Worm (Caenorhabditis elegans) whole organism, L2 larva: ENCODE measurements around the gene ark-1.

ENCODE experiments used
- C34F6.9 ChIP-seq: fragments of 150-350 bp; optimal IDR thresholded peaks from 2 replicates; lab custom pipeline; 2014; ENCODE audit warnings: missing biosample characterization, missing genetic modification characterization
- F13H6.1 ChIP-seq: sonication (generic microtip); optimal IDR thresholded peaks from 2 replicates; lab custom pipeline; 2016; ENCODE audit warnings: missing genetic modification characterization, missing compliant biosample characterization
- R02D3.7 ChIP-seq: fragments of 150-350 bp; optimal IDR thresholded peaks from 2 replicates; lab custom pipeline; 2014; ENCODE audit warnings: missing biosample characterization, missing genetic modification characterization
- Y55F3AM.14 ChIP-seq: fragments of 200-800 bp; sonication (Bioruptor generic); optimal IDR thresholded peaks from 2 replicates; lab custom pipeline; 2018; ENCODE audit warnings: mild to moderate bottlenecking, missing genetic modification characterization, missing compliant biosample characterization
- alr-1 ChIP-seq: fragments of 150-350 bp; optimal IDR thresholded peaks from 2 replicates; lab custom pipeline; 2014; ENCODE audit warnings: missing biosample characterization, missing genetic modification characterization
- blmp-1 ChIP-seq: sonication (generic microtip); optimal IDR thresholded peaks from 2 replicates; lab custom pipeline; 2017; ENCODE audit warnings: missing genetic modification characterization, mild to moderate bottlenecking, missing compliant biosample characterization, antibody characterized with exemption, moderate library complexity; ENCODE audit not compliant: insufficient read depth
- ceh-82 ChIP-seq: fragments of 150-350 bp; optimal IDR thresholded peaks from 2 replicates; lab custom pipeline; 2014; ENCODE audit warnings: missing biosample characterization, missing genetic modification characterization
- crh-2 ChIP-seq: sonication (generic microtip); optimal IDR thresholded peaks from 2 replicates; lab custom pipeline; 2017; ENCODE audit warnings: missing biosample characterization, missing genetic modification characterization
- elt-1 ChIP-seq: fragments of 150-350 bp; optimal IDR thresholded peaks from 2 replicates; lab custom pipeline; 2014; ENCODE audit warnings: missing biosample characterization, missing genetic modification characterization
- fos-1 ChIP-seq: fragments of 150-350 bp; optimal IDR thresholded peaks from 2 replicates; lab custom pipeline; 2014; ENCODE audit warnings: missing biosample characterization, missing genetic modification characterization
- gmeb-1 ChIP-seq: fragments of 150-350 bp; optimal IDR thresholded peaks from 2 replicates; lab custom pipeline; 2014; ENCODE audit warnings: missing biosample characterization, missing genetic modification characterization
- lin-11 ChIP-seq: fragments of 150-350 bp; sonication (generic microtip); optimal IDR thresholded peaks from 2 replicates; lab custom pipeline; 2014; ENCODE audit warnings: missing biosample characterization, missing genetic modification characterization, inconsistent platforms, mixed read lengths
- lin-13 ChIP-seq: fragments of 150-350 bp; optimal IDR thresholded peaks from 2 replicates; lab custom pipeline; 2014; ENCODE audit warnings: missing biosample characterization, missing genetic modification reagents, missing genetic modification characterization
- lin-39 ChIP-seq: fragments of 150-350 bp; optimal IDR thresholded peaks from 2 replicates; lab custom pipeline; 2014; ENCODE audit warnings: missing biosample characterization, missing genetic modification reagents, missing genetic modification characterization
- lsy-2 ChIP-seq, 2 experiments: fragments of 150-350 bp in 1 of 2; sonication (generic microtip) in 1 of 2; optimal IDR thresholded peaks; 2 replicates each; lab custom pipeline; 2014 to 2017; ENCODE audit warnings: missing biosample characterization in 2 of 2, missing genetic modification characterization in 2 of 2
- mab-5 ChIP-seq: fragments of 150-350 bp; optimal IDR thresholded peaks from 2 replicates; lab custom pipeline; 2014; ENCODE audit warnings: missing biosample characterization, missing genetic modification characterization
- mbf-1 ChIP-seq: sonication (generic microtip); optimal IDR thresholded peaks from 2 replicates; lab custom pipeline; 2017; ENCODE audit warnings: missing biosample characterization, missing genetic modification characterization
- nhr-10 ChIP-seq: sonication (generic microtip); optimal IDR thresholded peaks from 2 replicates; lab custom pipeline; 2017; ENCODE audit warnings: missing biosample characterization, missing genetic modification characterization
- nhr-11 ChIP-seq: fragments of 150-350 bp; optimal IDR thresholded peaks from 2 replicates; lab custom pipeline; 2014; ENCODE audit warnings: missing biosample characterization, missing genetic modification characterization
- nhr-129 ChIP-seq: fragments of 150-350 bp; optimal IDR thresholded peaks from 2 replicates; lab custom pipeline; 2014; ENCODE audit warnings: missing biosample characterization, missing genetic modification characterization
- nhr-21 ChIP-seq: fragments of 150-350 bp; optimal IDR thresholded peaks from 2 replicates; lab custom pipeline; 2014; ENCODE audit warnings: missing biosample characterization, missing genetic modification characterization
- nhr-25 ChIP-seq: fragments of 150-350 bp; sonication (generic microtip); optimal IDR thresholded peaks from 3 replicates; lab custom pipeline; 2014; ENCODE audit warnings: missing biosample characterization, missing genetic modification characterization
- nhr-6 ChIP-seq: fragments of 150-350 bp; optimal IDR thresholded peaks from 2 replicates; lab custom pipeline; 2014; ENCODE audit warnings: missing biosample characterization, missing genetic modification characterization
- nhr-77 ChIP-seq: fragments of 150-350 bp; optimal IDR thresholded peaks from 2 replicates; lab custom pipeline; 2014; ENCODE audit warnings: missing biosample characterization, missing genetic modification characterization
- peb-1 ChIP-seq: fragments of 150-350 bp; optimal IDR thresholded peaks from 2 replicates; lab custom pipeline; 2014; ENCODE audit warnings: missing biosample characterization, missing genetic modification characterization
- skn-1 ChIP-seq: sonication (generic microtip); optimal IDR thresholded peaks from 2 replicates; lab custom pipeline; 2017; ENCODE audit warnings: missing biosample characterization, missing genetic modification characterization
- sma-3 ChIP-seq: sonication (generic microtip); optimal IDR thresholded peaks from 2 replicates; lab custom pipeline; 2016; ENCODE audit warnings: missing genetic modification reagents, missing genetic modification characterization, missing compliant biosample characterization
- sma-9 ChIP-seq, 2 experiments: fragments of 150-350 bp in 1 of 2; sonication (generic microtip) in 1 of 2; optimal IDR thresholded peaks; 2 replicates each; lab custom pipeline; 2014 to 2016; ENCODE audit warnings: missing genetic modification characterization in 2 of 2, mild to moderate bottlenecking in 1 of 2, missing biosample characterization in 1 of 2, missing compliant biosample characterization in 1 of 2, missing genetic modification reagents in 1 of 2, moderate library complexity in 1 of 2
- snpc-4 ChIP-seq: fragments of 150-350 bp; optimal IDR thresholded peaks from 2 replicates; lab custom pipeline; 2014; ENCODE audit warnings: missing biosample characterization, missing genetic modification characterization
- unc-39 ChIP-seq: fragments of 150-350 bp; optimal IDR thresholded peaks from 2 replicates; lab custom pipeline; 2014; ENCODE audit warnings: missing biosample characterization, missing genetic modification characterization
- unc-55 ChIP-seq: fragments of 150-350 bp; sonication (generic microtip); optimal IDR thresholded peaks from 3 replicates; lab custom pipeline; 2014; ENCODE audit warnings: missing biosample characterization, missing genetic modification reagents, missing genetic modification characterization
- unc-62 ChIP-seq: fragments of 150-350 bp; optimal IDR thresholded peaks from 2 replicates; lab custom pipeline; 2014; ENCODE audit warnings: missing biosample characterization, missing genetic modification reagents, missing genetic modification characterization
- ztf-11 ChIP-seq: sonication (generic microtip); optimal IDR thresholded peaks from 2 replicates; lab custom pipeline; 2017; ENCODE audit warnings: missing biosample characterization, missing genetic modification characterization
- ztf-4 ChIP-seq: fragments of 150-350 bp; optimal IDR thresholded peaks from 2 replicates; lab custom pipeline; 2014; ENCODE audit warnings: missing biosample characterization, missing genetic modification characterization

The ark-1 gene

ce11 chrIV:12651570-12651969 lies 20.7 kb upstream of the ark-1 start (continued):
- TF ChIP-seq lsy-2 (tag; optimal IDR thresholded peaks at IDR 0.05; lab: Kevin White, UChicago) (peak; percentile 55 to 73), lin-39 (tag; lab: Kevin White, UChicago) (no peak), lin-13 (GFP tag; lab: Kevin White, UChicago) (peak; percentile 49), ceh-82 (tag; lab: Kevin White, UChicago) (no peak), gmeb-1 (no peak), blmp-1 (tag; lab: Kevin White, UChicago) (no peak), ztf-11 (tag; lab: Kevin White, UChicago) (no peak), nhr-10 (tag; lab: Kevin White, UChicago) (no peak), nhr-77 (tag; lab: Kevin White, UChicago) (no peak), skn-1 (tag; lab: Kevin White, UChicago) (no peak), lin-11 (no peak), F13H6.1 (peak; percentile 25), nhr-6 (tag; lab: Kevin White, UChicago) (peak; percentile 57), fos-1 (tag; lab: Kevin White, UChicago) (peak; percentile 9), mbf-1 (no peak)

ce11 chrIV:12650597-12650996 lies 19.8 kb upstream of the ark-1 start:
- TF ChIP-seq blmp-1 (tag; lab: Kevin White, UChicago): no peak
- TF ChIP-seq ceh-82 (tag; lab: Kevin White, UChicago): no peak
- TF ChIP-seq lin-13 (GFP tag; lab: Kevin White, UChicago): no peak
- TF ChIP-seq lsy-2 (tag; optimal IDR thresholded peaks at IDR 0.05; lab: Kevin White, UChicago): no peak
- no peak for TF ChIP-seq Y55F3AM.14 (GFP tag; lab: Kevin White, UChicago)
- TF ChIP-seq peb-1 (tag; lab: Kevin White, UChicago): no peak
- TF ChIP-seq nhr-11 (tag; lab: Kevin White, UChicago): no peak
- TF ChIP-seq alr-1 (tag; lab: Kevin White, UChicago): no peak
- no peak for TF ChIP-seq gmeb-1
- no peak for TF ChIP-seq lin-11
- TF ChIP-seq sma-3: no peak
- TF ChIP-seq R02D3.7 (tag; lab: Kevin White, UChicago): no peak
- TF ChIP-seq, all 48 proteins: peak for 0

ce11 chrIV:12640875-12641860 lies 10.3 kb upstream of the ark-1 start:
- TF ChIP-seq sma-3: no peak
- peak; percentile 8 for TF ChIP-seq nhr-129 (tag; lab: Kevin White, UChicago)
- no peak for TF ChIP-seq ztf-4 (tag; lab: Kevin White, UChicago)
- TF ChIP-seq mbf-1: no peak
- no peak for TF ChIP-seq lsy-2 (tag; optimal IDR thresholded peaks at IDR 0.05; lab: Kevin White, UChicago)
- TF ChIP-seq lin-39 (tag; lab: Kevin White, UChicago): no peak
- no peak for TF ChIP-seq nhr-25 (tag; lab: Kevin White, UChicago)
- no peak for TF ChIP-seq Y55F3AM.14 (GFP tag; lab: Kevin White, UChicago)
- no peak for TF ChIP-seq crh-2 (tag; lab: Kevin White, UChicago)
- TF ChIP-seq unc-55 (GFP tag; lab: Kevin White, UChicago): no peak
- no peak for TF ChIP-seq snpc-4 (tag; lab: Kevin White, UChicago)
- TF ChIP-seq sma-9 (GFP tag; optimal IDR thresholded peaks at IDR 0.05; lab: Kevin White, UChicago): peak; percentile 26
- TF ChIP-seq sma-9 (tag; optimal IDR thresholded peaks at IDR 0.05; lab: Kevin White, UChicago): no peak
- no peak for TF ChIP-seq skn-1 (tag; lab: Kevin White, UChicago)
- peak; percentile 30 for TF ChIP-seq fos-1 (tag; lab: Kevin White, UChicago)
- no peak for TF ChIP-seq blmp-1 (tag; lab: Kevin White, UChicago)
- TF ChIP-seq nhr-6 (tag; lab: Kevin White, UChicago): no peak
- no peak for TF ChIP-seq mab-5 (tag; lab: Kevin White, UChicago)
- no peak for TF ChIP-seq unc-39 (tag; lab: Kevin White, UChicago)
- TF ChIP-seq R02D3.7 (tag; lab: Kevin White, UChicago): no peak
- TF ChIP-seq unc-62: no peak
- no peak for TF ChIP-seq C34F6.9 (tag; lab: Kevin White, UChicago)
- TF ChIP-seq nhr-21 (tag; lab: Kevin White, UChicago): no peak
- TF ChIP-seq elt-1 (tag; lab: Kevin White, UChicago): no peak
